Fruit fly (Drosophila melanogaster): ENCODE measurements around the gene Serinc.

Serinc gene

DNA sequence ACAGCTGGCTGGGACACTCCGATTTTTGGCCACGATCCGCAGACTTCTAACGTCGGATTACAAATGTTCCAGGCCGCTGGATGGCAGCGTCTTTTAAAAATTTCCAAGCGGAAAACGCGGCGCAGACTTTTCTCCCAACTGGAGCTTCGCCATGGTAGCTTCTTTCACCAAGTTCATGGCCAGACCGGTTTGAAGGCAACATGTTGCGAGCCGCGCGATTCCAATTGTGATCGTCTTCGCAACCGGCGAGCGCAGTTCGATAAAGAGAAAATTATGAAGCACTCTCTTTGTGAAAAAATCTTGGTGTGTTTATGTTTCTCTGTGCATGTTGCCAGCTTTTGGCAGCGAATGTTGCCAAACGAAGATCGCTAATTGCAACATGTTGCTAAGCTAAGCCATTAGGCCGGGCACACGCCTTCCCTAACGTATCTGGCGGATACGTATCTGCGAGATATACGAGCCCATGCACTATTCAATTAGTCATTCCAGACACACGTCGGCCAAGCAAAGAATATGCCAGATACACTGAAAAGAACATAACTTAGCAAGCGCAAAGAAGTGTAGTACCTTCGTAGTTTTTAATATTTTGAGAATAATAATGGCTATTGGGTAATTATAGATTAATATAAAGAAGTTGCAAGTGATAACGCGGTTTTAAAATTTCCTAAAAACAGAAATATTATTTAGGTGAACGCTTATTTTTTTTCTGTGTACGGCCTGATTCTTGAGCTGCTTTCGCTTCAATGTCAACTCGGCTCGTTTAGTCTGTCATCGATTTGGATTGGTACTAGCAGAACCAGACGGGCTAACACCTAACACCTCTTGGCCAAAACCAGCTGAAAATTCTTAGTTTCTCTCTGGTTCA, 39.6 kb downstream of the Serinc start, which contains the start of gene dsx-c73A (continued):
- TF ChIP-seq Dp (GFP tag; optimal IDR thresholded peaks at IDR 0.05) (no peak), CG11093 (GFP tag; IDR thresholded peaks at IDR 0.05) (0 out of 3 replicates have a peak, but pooled peaks have one; percentile 12), Scr (GFP tag; IDR thresholded peaks at IDR 0.05; ENCODE audit: partially characterized antibody) (no peak), shn (GFP tag; optimal IDR thresholded peaks at IDR 0.05) (no peak), CG10543 (GFP tag; optimal IDR thresholded peaks at IDR 0.05) (no peak), Hsf (GFP tag; optimal IDR thresholded peaks at IDR 0.05) (peak; percentile 4), Kr (GFP tag; optimal IDR thresholded peaks at IDR 0.05) (no peak), bab2 (GFP tag; optimal IDR thresholded peaks at IDR 0.05) (no peak), CG8924 (tag; optimal IDR thresholded peaks at IDR 0.05) (peak; percentile 32), ab (GFP tag; optimal IDR thresholded peaks at IDR 0.05) (no peak), gro (GFP tag; optimal IDR thresholded peaks at IDR 0.05) (no peak), Dll (GFP tag; IDR thresholded peaks at IDR 0.05; ENCODE audit: partially characterized antibody) (no peak), Awh (GFP tag; IDR thresholded peaks at IDR 0.05) (0 out of 2 replicates have a peak, but pooled peaks have one; percentile 37), stwl (tag; optimal IDR thresholded peaks at IDR 0.05) (no peak), Usf (GFP tag; optimal IDR thresholded peaks at IDR 0.05) (no peak), CG14860 (GFP tag; IDR thresholded peaks at IDR 0.05; ENCODE audit: partially characterized antibody) (no peak), CG12744 (GFP tag; optimal IDR thresholded peaks at IDR 0.05) (no peak), CG9817 (tag; optimal IDR thresholded peaks at IDR 0.05) (no peak), salm (tag; optimal IDR thresholded peaks at IDR 0.05) (no peak), Opbp (GFP tag; IDR thresholded peaks at IDR 0.05; ENCODE audit: partially characterized antibody) (no peak), trh (GFP tag; optimal IDR thresholded peaks at IDR 0.05) (no peak), Aef1 (GFP tag; IDR thresholded peaks at IDR 0.05) (no peak), CG5953 (GFP tag; IDR thresholded peaks at IDR 0.05) (no peak), Rfx (GFP tag; IDR thresholded peaks at IDR 0.05) (no peak), wek (GFP tag; optimal IDR thresholded peaks at IDR 0.05) (no peak), Atf3 (GFP tag; optimal IDR thresholded peaks at IDR 0.05) (no peak)

DNA sequence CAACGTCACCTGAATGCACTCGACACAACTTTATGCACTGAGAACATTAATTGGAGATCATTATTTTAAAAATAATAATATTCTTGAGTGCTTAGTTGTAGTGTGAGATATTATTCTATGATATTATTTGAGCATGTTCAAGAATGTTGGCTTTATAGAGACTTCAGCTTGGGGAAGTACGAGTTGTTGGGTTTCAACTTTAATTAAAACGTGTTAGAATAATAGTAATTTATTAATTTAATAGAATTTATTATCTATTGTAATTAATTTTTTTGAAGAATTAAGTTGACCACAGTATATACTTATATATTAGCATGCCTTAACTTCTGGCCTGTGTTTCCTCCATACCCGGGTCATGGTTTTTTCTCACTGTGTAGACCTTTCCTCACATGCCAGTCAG, 51.3 kb downstream of the Serinc start:
- no peak for TF ChIP-seq CG8924 (tag; optimal IDR thresholded peaks at IDR 0.05)
- TF ChIP-seq CG3407 (GFP tag; optimal IDR thresholded peaks at IDR 0.05), result no peak
- no peak for TF ChIP-seq CG31388 (GFP tag; optimal IDR thresholded peaks at IDR 0.05)
- TF ChIP-seq CG4424 (GFP tag; optimal IDR thresholded peaks at IDR 0.05), result peak; percentile 9
- TF ChIP-seq CG2116 (GFP tag; optimal IDR thresholded peaks at IDR 0.05), result no peak
- TF ChIP-seq gem (tag; optimal IDR thresholded peaks at IDR 0.05), result peak; percentile 26
- TF ChIP-seq CG17359 (tag; optimal IDR thresholded peaks at IDR 0.05), result peak; percentile 23
- no peak for TF ChIP-seq odd (GFP tag; optimal IDR thresholded peaks at IDR 0.05)
- no peak for TF ChIP-seq Hmx (GFP tag; optimal IDR thresholded peaks at IDR 0.05)
- no peak for TF ChIP-seq pfk (GFP tag; optimal IDR thresholded peaks at IDR 0.05)
- TF ChIP-seq CG17361 (GFP tag; IDR thresholded peaks at IDR 0.05), result 0 out of 3 replicates have a peak, but pooled peaks have one; percentile 27
- no peak for TF ChIP-seq CG15696 (tag; optimal IDR thresholded peaks at IDR 0.05)
- TF ChIP-seq CG10366 (GFP tag; IDR thresholded peaks at IDR 0.05), result no peak
- TF ChIP-seq vnd (GFP tag; IDR thresholded peaks at IDR 0.05; ENCODE audit: partially characterized antibody), result no peak
- peak; percentile 3 for TF ChIP-seq CG7839 (tag; optimal IDR thresholded peaks at IDR 0.05)
- no peak for TF ChIP-seq Usf (GFP tag; optimal IDR thresholded peaks at IDR 0.05)
- no peak for TF ChIP-seq eve (GFP tag; optimal IDR thresholded peaks at IDR 0.05)
- TF ChIP-seq CG9437 (GFP tag; optimal IDR thresholded peaks at IDR 0.05), result no peak
- TF ChIP-seq Tbp (GFP tag; optimal IDR thresholded peaks at IDR 0.05), result no peak
- TF ChIP-seq nau (GFP tag; optimal IDR thresholded peaks at IDR 0.05), result no peak
- TF ChIP-seq Ptx1 (GFP tag; IDR thresholded peaks at IDR 0.05), result no peak
- no peak for TF ChIP-seq unpg (GFP tag; optimal IDR thresholded peaks at IDR 0.05)
- TF ChIP-seq chm (GFP tag; IDR thresholded peaks at IDR 0.05), result no peak
- TF ChIP-seq Sry-β (GFP tag; optimal IDR thresholded peaks at IDR 0.05), result no peak
- no peak for TF ChIP-seq Oaz (GFP tag; IDR thresholded peaks at IDR 0.05)

Data from whole organism, embryonic.